Fruit fly (Drosophila melanogaster) Kc167 (cell line): ENCODE results near the gene CG43999.

Experiments used
- Sin3A ChIP-seq: fragments of >200 bp; optimal IDR thresholded peaks from 2 replicates; lab custom pipeline; 2018; ENCODE audit warnings: missing external identifiers
- h ChIP-seq: fragments of >200 bp; optimal IDR thresholded peaks from 3 replicates; lab custom pipeline; 2018; ENCODE audit warnings: missing external identifiers
- insv ChIP-seq: fragments of >200 bp; optimal IDR thresholded peaks from 3 replicates; lab custom pipeline; 2018; ENCODE audit warnings: missing external identifiers
- psq ChIP-seq: fragments of >200 bp; optimal IDR thresholded peaks from 2 replicates; lab custom pipeline; 2017; ENCODE audit warnings: missing external identifiers

dm6 chr3R:23947002-23947401 is 18.2 kb upstream of the CG43999 start:
- no peak for TF ChIP-seq psq (lab: Kevin White, UChicago)
- TF ChIP-seq h (lab: Kevin White, UChicago) = no peak
- no peak for TF ChIP-seq Sin3A (lab: Kevin White, UChicago)
- TF ChIP-seq insv = no peak
